Fruit fly (Drosophila melanogaster) whole organism, embryonic: Measurements from ENCODE around the gene CG44405.

Source experiments
- Atf-2 ChIP-seq: fragments of 200-800 bp; sonication (Bioruptor generic); optimal IDR thresholded peaks from 2 replicates; lab custom pipeline; 2016; ENCODE audit warnings: missing biosample characterization, missing genetic modification characterization
- Bgb ChIP-seq: fragments of 200-800 bp; sonication (Bioruptor generic); IDR thresholded peaks from 2 replicates; pipeline ENCODE4 v1.3.6; 2022; ENCODE audit warnings: missing biosample characterization, missing genetic modification characterization; ENCODE audit not compliant: partially characterized antibody
- C15 ChIP-seq: fragments of 200-800 bp; sonication (Bioruptor generic); IDR thresholded peaks from 3 replicates; pipeline ENCODE4 v1.3.6; 2022; ENCODE audit warnings: missing biosample characterization, missing genetic modification characterization
- CG10267 ChIP-seq: fragments of 200-800 bp; sonication (Bioruptor generic); optimal IDR thresholded peaks from 2 replicates; lab custom pipeline; 2018; ENCODE audit warnings: missing biosample characterization, mild to moderate bottlenecking, missing genetic modification characterization, moderate library complexity
- CG10274 ChIP-seq: fragments of 200-800 bp; sonication (Bioruptor generic); optimal IDR thresholded peaks from 3 replicates; lab custom pipeline; 2017; ENCODE audit warnings: missing biosample characterization, mild to moderate bottlenecking, missing genetic modification characterization
- CG11723 ChIP-seq: fragments of 200-800 bp; sonication (Bioruptor generic); optimal IDR thresholded peaks from 2 replicates; lab custom pipeline; 2017; ENCODE audit warnings: missing biosample characterization, mild to moderate bottlenecking, missing genetic modification characterization
- CG12071 ChIP-seq: fragments of 200-800 bp; sonication (Bioruptor generic); optimal IDR thresholded peaks from 3 replicates; lab custom pipeline; 2018; ENCODE audit warnings: missing biosample characterization, mild to moderate bottlenecking, missing genetic modification characterization
- CG12299 ChIP-seq: fragments of 200-800 bp; sonication (Bioruptor generic); optimal IDR thresholded peaks from 2 replicates; lab custom pipeline; 2018; ENCODE audit warnings: missing biosample characterization, mild to moderate bottlenecking, missing genetic modification characterization
- CG1233 ChIP-seq: fragments of 200-800 bp; sonication (Bioruptor generic); optimal IDR thresholded peaks from 4 replicates; lab custom pipeline; 2018; ENCODE audit warnings: missing biosample characterization, mild to moderate bottlenecking, missing genetic modification characterization
- CG12391 ChIP-seq: fragments of 200-800 bp; sonication (Bioruptor generic); optimal IDR thresholded peaks from 3 replicates; lab custom pipeline; 2018; ENCODE audit warnings: missing biosample characterization, mild to moderate bottlenecking, missing genetic modification characterization, moderate library complexity
- CG12942 ChIP-seq: fragments of 200-800 bp; sonication (Bioruptor generic); optimal IDR thresholded peaks from 3 replicates; lab custom pipeline; 2016; ENCODE audit warnings: missing biosample characterization, missing genetic modification characterization
- CG14860 ChIP-seq: fragments of 200-800 bp; sonication (Bioruptor generic); IDR thresholded peaks from 3 replicates; pipeline ENCODE4 v1.3.6; 2022; ENCODE audit warnings: missing biosample characterization, missing genetic modification characterization; ENCODE audit not compliant: partially characterized antibody
- CG15073 ChIP-seq: fragments of 200-800 bp; sonication (Bioruptor generic); optimal IDR thresholded peaks from 2 replicates; lab custom pipeline; 2016; ENCODE audit warnings: missing biosample characterization, missing genetic modification characterization
- CG16779 ChIP-seq: fragments of 200-800 bp; sonication (Bioruptor generic); IDR thresholded peaks from 2 replicates; pipeline ENCODE4 v1.3.6; 2022; ENCODE audit warnings: missing biosample characterization, missing genetic modification characterization
- CG16863 ChIP-seq: fragments of 200-800 bp; sonication (Bioruptor generic); optimal IDR thresholded peaks from 3 replicates; lab custom pipeline; 2016; ENCODE audit warnings: missing biosample characterization, missing genetic modification characterization
- CG17612 ChIP-seq: fragments of 200-800 bp; sonication (Bioruptor generic); IDR thresholded peaks from 2 replicates; pipeline ENCODE4 v1.3.6; 2022; ENCODE audit warnings: missing biosample characterization, missing genetic modification characterization
- CG32532 ChIP-seq: fragments of 200-800 bp; sonication (Bioruptor generic); IDR thresholded peaks from 2 replicates; pipeline ENCODE4 v1.3.6; 2022; ENCODE audit warnings: missing biosample characterization, missing genetic modification characterization
- CG5180 ChIP-seq: fragments of 200-800 bp; sonication (Bioruptor generic); optimal IDR thresholded peaks from 3 replicates; lab custom pipeline; 2017; ENCODE audit warnings: missing biosample characterization, missing genetic modification characterization, mild to moderate bottlenecking, moderate library complexity, missing genetic modification reagents
- CG6175 ChIP-seq: fragments of 200-800 bp; sonication (Bioruptor generic); IDR thresholded peaks from 3 replicates; pipeline ENCODE4 v1.3.6; 2022; ENCODE audit warnings: missing biosample characterization, missing genetic modification characterization
- Chrac-16 ChIP-seq: fragments of 200-800 bp; sonication (Bioruptor generic); optimal IDR thresholded peaks from 3 replicates; lab custom pipeline; 2016; ENCODE audit warnings: missing biosample characterization, missing genetic modification characterization
- Dad ChIP-seq: fragments of 200-800 bp; sonication (Bioruptor generic); optimal IDR thresholded peaks from 3 replicates; lab custom pipeline; 2016; ENCODE audit warnings: missing biosample characterization, missing genetic modification characterization
- Fer1 ChIP-seq: fragments of 200-800 bp; sonication (Bioruptor generic); optimal IDR thresholded peaks from 2 replicates; lab custom pipeline; 2017; ENCODE audit warnings: missing biosample characterization, mild to moderate bottlenecking, missing genetic modification characterization
- HLH54F ChIP-seq: fragments of 200-800 bp; sonication (Bioruptor generic); optimal IDR thresholded peaks from 3 replicates; lab custom pipeline; 2016; ENCODE audit warnings: missing biosample characterization, missing genetic modification characterization
- Lhr ChIP-seq: fragments of 200-800 bp; sonication (Bioruptor generic); optimal IDR thresholded peaks from 3 replicates; lab custom pipeline; 2017; ENCODE audit warnings: mild to moderate bottlenecking, missing biosample characterization, missing genetic modification reagents, missing genetic modification characterization
- Lpt ChIP-seq: fragments of >200 bp; optimal IDR thresholded peaks from 2 replicates; lab custom pipeline; 2018; ENCODE audit warnings: missing biosample characterization, missing genetic modification characterization
- NC2β ChIP-seq: fragments of 200-800 bp; sonication (Bioruptor generic); optimal IDR thresholded peaks from 2 replicates; lab custom pipeline; 2016; ENCODE audit warnings: missing biosample characterization, missing genetic modification characterization
- Pdp1 ChIP-seq, 2 experiments: fragments of 200-800 bp; sonication (Bioruptor generic); optimal IDR thresholded peaks; 3 replicates each; lab custom pipeline; 2016; ENCODE audit warnings: missing biosample characterization in 2 of 2, missing genetic modification characterization in 2 of 2, mild to moderate bottlenecking in 1 of 2, moderate library complexity in 1 of 2
- Stat92E ChIP-seq, 3 experiments: fragments of >200 bp in 2 of 3; fragments of 200-800 bp in 1 of 3; sonication (Bioruptor generic) in 1 of 3; optimal IDR thresholded peaks; 2 replicates each; lab custom pipeline; 2017 to 2019; ENCODE audit warnings: missing biosample characterization in 3 of 3, missing genetic modification characterization in 3 of 3, mild to moderate bottlenecking in 1 of 3, moderate library complexity in 1 of 3
- Usf ChIP-seq: fragments of 200-800 bp; sonication (Bioruptor generic); optimal IDR thresholded peaks from 2 replicates; lab custom pipeline; 2017; ENCODE audit warnings: missing genotype, missing biosample characterization, missing genetic modification characterization
- Xbp1 ChIP-seq: fragments of 200-800 bp; sonication (Bioruptor generic); optimal IDR thresholded peaks from 3 replicates; lab custom pipeline; 2016; ENCODE audit warnings: missing biosample characterization, mild to moderate bottlenecking, missing genetic modification characterization
- ab ChIP-seq: fragments of 200-800 bp; sonication (Bioruptor generic); optimal IDR thresholded peaks from 2 replicates; lab custom pipeline; 2016; ENCODE audit warnings: missing biosample characterization, missing genetic modification characterization
- ash1 ChIP-seq: fragments of 200-800 bp; sonication (Bioruptor generic); optimal IDR thresholded peaks from 2 replicates; lab custom pipeline; 2018; ENCODE audit warnings: missing biosample characterization, mild to moderate bottlenecking, missing genetic modification characterization
- az2 ChIP-seq: fragments of 200-800 bp; sonication (Bioruptor generic); optimal IDR thresholded peaks from 3 replicates; lab custom pipeline; 2016; ENCODE audit warnings: missing biosample characterization, missing genetic modification characterization
- cas ChIP-seq: fragments of 200-800 bp; sonication (Bioruptor generic); IDR thresholded peaks from 2 replicates; pipeline ENCODE4 v1.3.6; 2022; ENCODE audit warnings: missing biosample characterization, missing genetic modification characterization
- chinmo ChIP-seq: fragments of 200-800 bp; sonication (Bioruptor generic); IDR thresholded peaks from 4 replicates; pipeline ENCODE4 v1.3.6; 2022; ENCODE audit warnings: missing biosample characterization, missing genetic modification characterization; ENCODE audit not compliant: partially characterized antibody
- crc ChIP-seq: fragments of 200-800 bp; sonication (Bioruptor generic); optimal IDR thresholded peaks from 2 replicates; lab custom pipeline; 2016; ENCODE audit warnings: missing biosample characterization, missing genetic modification characterization
- dmrt11E ChIP-seq: fragments of 200-800 bp; sonication (Bioruptor generic); optimal IDR thresholded peaks from 3 replicates; lab custom pipeline; 2018; ENCODE audit warnings: missing biosample characterization, mild to moderate bottlenecking, missing genetic modification characterization, moderate library complexity
- emc ChIP-seq: fragments of 200-800 bp; sonication (Bioruptor generic); optimal IDR thresholded peaks from 2 replicates; lab custom pipeline; 2016; ENCODE audit warnings: missing biosample characterization, missing genetic modification characterization
- esg ChIP-seq: fragments of 200-800 bp; sonication (Bioruptor generic); conservative IDR thresholded peaks from 2 replicates; pipeline ENCODE4 v1.3.6; 2022; ENCODE audit warnings: missing biosample characterization, missing genetic modification characterization
- ham ChIP-seq: fragments of 200-800 bp; sonication (Bioruptor generic); IDR thresholded peaks from 2 replicates; pipeline ENCODE4 v1.3.6; 2022; ENCODE audit warnings: missing biosample characterization, missing genetic modification characterization
- hth ChIP-seq: fragments of >200 bp; optimal IDR thresholded peaks from 2 replicates; lab custom pipeline; 2017; ENCODE audit warnings: inconsistent platforms
- kah ChIP-seq: fragments of 200-800 bp; sonication (Bioruptor generic); optimal IDR thresholded peaks from 2 replicates; lab custom pipeline; 2018; ENCODE audit warnings: missing biosample characterization, mild to moderate bottlenecking, missing genetic modification characterization
- kay ChIP-seq: fragments of 200-800 bp; sonication (Bioruptor generic); optimal IDR thresholded peaks from 2 replicates; lab custom pipeline; 2016; ENCODE audit warnings: missing biosample characterization, missing genetic modification characterization
- mirr ChIP-seq: fragments of 200-800 bp; sonication (Bioruptor generic); optimal IDR thresholded peaks from 3 replicates; lab custom pipeline; 2018; ENCODE audit warnings: missing biosample characterization, mild to moderate bottlenecking, missing genetic modification characterization
- org-1 ChIP-seq: fragments of 200-800 bp; sonication (Bioruptor generic); optimal IDR thresholded peaks from 2 replicates; lab custom pipeline; 2017; ENCODE audit warnings: missing biosample characterization, missing genetic modification characterization
- ranshi ChIP-seq: fragments of 200-800 bp; sonication (Bioruptor generic); IDR thresholded peaks from 2 replicates; pipeline ENCODE4 v1.3.6; 2022; ENCODE audit warnings: missing biosample characterization, missing genetic modification characterization
- row ChIP-seq: fragments of 200-800 bp; sonication (Bioruptor generic); IDR thresholded peaks from 3 replicates; pipeline ENCODE4 v1.3.6; 2022; ENCODE audit warnings: missing biosample characterization, missing genetic modification characterization
- slou ChIP-seq: fragments of 200-800 bp; sonication (Bioruptor generic); optimal IDR thresholded peaks from 3 replicates; lab custom pipeline; 2016; ENCODE audit warnings: missing biosample characterization, missing genetic modification characterization
- unpg ChIP-seq: fragments of 200-800 bp; sonication (Bioruptor generic); optimal IDR thresholded peaks from 3 replicates; lab custom pipeline; 2018; ENCODE audit warnings: missing biosample characterization, mild to moderate bottlenecking, missing genetic modification characterization, moderate library complexity

The CG44405 gene

dm6 chr2L:16350742-16351568 is 8.8 kb upstream of the CG44405 start (continued):
- TF ChIP-seq CG12942 (GFP tag; lab: Kevin White, UChicago) (peak; percentile 98), CG12299 (tag; lab: Kevin White, UChicago) (peak; percentile 99), crc (peak; percentile 98), Fer1 (peak; percentile 100), Xbp1 (peak; percentile 99), CG17612 (GFP tag; lab: Robert Waterston, UW) (peak; percentile 98), mirr (GFP tag; lab: Kevin White, UChicago) (peak; percentile 99), CG10274 (peak; percentile 95), Lhr (GFP tag; lab: Kevin White, UChicago) (peak; percentile 95), CG5180 (peak; percentile 94), kah (GFP tag; lab: Kevin White, UChicago) (peak; percentile 97), kay (GFP tag; lab: Kevin White, UChicago) (peak; percentile 98), C15 (GFP tag; lab: Robert Waterston, UW) (peak; percentile 97), HLH54F (peak; percentile 98), hth (no peak), CG32532 (GFP tag; lab: Robert Waterston, UW) (peak; percentile 99), Stat92E (GFP tag; optimal IDR thresholded peaks at IDR 0.05; lab: Kevin White, UChicago) (peak in 1 of 3 experiments; percentile 99), chinmo (0 out of 4 replicates have a peak, but pooled peaks have one; percentile 46), Lpt (GFP tag; lab: Kevin White, UChicago) (no peak), org-1 (peak; percentile 99), CG12391 (tag; lab: Kevin White, UChicago) (peak; percentile 99), Pdp1 (GFP tag; optimal IDR thresholded peaks at IDR 0.05; lab: Kevin White, UChicago) (peak; percentile 98), slou (GFP tag; lab: Kevin White, UChicago) (peak; percentile 97), CG10267 (peak; percentile 97), Bgb (GFP tag; lab: Robert Waterston, UW) (no peak), esg (GFP tag; lab: Robert Waterston, UW) (peak; percentile 99), NC2β (GFP tag; lab: Kevin White, UChicago) (peak; percentile 98), az2 (peak; percentile 99), CG1233 (peak; percentile 99), ranshi (peak; percentile 98), cas (GFP tag; lab: Robert Waterston, UW) (peak; percentile 98), CG16779 (peak; percentile 98), row (peak; percentile 100), Usf (GFP tag; lab: Kevin White, UChicago) (peak; percentile 96), CG11723 (GFP tag; lab: Kevin White, UChicago) (peak; percentile 98), Chrac-16 (peak; percentile 99), CG16863 (GFP tag; lab: Kevin White, UChicago) (peak; percentile 98), CG15073 (GFP tag; lab: Kevin White, UChicago) (peak; percentile 87), dmrt11E (tag; lab: Kevin White, UChicago) (peak; percentile 99), ham (GFP tag; lab: Robert Waterston, UW) (peak; percentile 97), ab (peak; percentile 99), ash1 (GFP tag; lab: Kevin White, UChicago) (peak; percentile 97), CG6175 (GFP tag; lab: Robert Waterston, UW) (peak; percentile 98), unpg (GFP tag; lab: Kevin White, UChicago) (peak; percentile 99), Atf-2 (GFP tag; lab: Kevin White, UChicago) (peak; percentile 98), Dad (GFP tag; lab: Kevin White, UChicago) (peak; percentile 97), CG14860 (0 out of 3 replicates have a peak, but pooled peaks have one; percentile 14), CG12071 (GFP tag; lab: Kevin White, UChicago) (peak; percentile 99), emc (GFP tag; lab: Kevin White, UChicago) (peak; percentile 92)
